Worm (Caenorhabditis elegans) whole organism, L3 larva: ENCODE data around the gene abu-5.

Source experiments
- R02D3.7 ChIP-seq: fragments of 150-350 bp; optimal IDR thresholded peaks from 2 replicates; lab custom pipeline; 2014; ENCODE audit warnings: missing biosample characterization, missing genetic modification characterization
- elt-1 ChIP-seq: fragments of 150-350 bp; optimal IDR thresholded peaks from 2 replicates; lab custom pipeline; 2014; ENCODE audit warnings: missing biosample characterization, missing genetic modification characterization
- elt-3 ChIP-seq, 3 experiments: fragments of 150-350 bp in 1 of 3; sonication (generic microtip) in 2 of 3; optimal IDR thresholded peaks; 2 replicates in 2 of 3; 4 replicates in 1 of 3; lab custom pipeline; 2014 to 2017; ENCODE audit warnings: missing biosample characterization in 3 of 3, missing genetic modification characterization in 3 of 3
- eor-1 ChIP-seq, 2 experiments: fragments of 150-350 bp; optimal IDR thresholded peaks; 2 replicates each; lab custom pipeline; 2014 to 2018; ENCODE audit warnings: missing biosample characterization in 2 of 2, missing genetic modification characterization in 2 of 2
- mdl-1 ChIP-seq: fragments of 150-350 bp; optimal IDR thresholded peaks from 2 replicates; lab custom pipeline; 2014; ENCODE audit warnings: missing biosample characterization, missing genetic modification characterization
- nhr-11 ChIP-seq: fragments of 150-350 bp; optimal IDR thresholded peaks from 2 replicates; lab custom pipeline; 2014; ENCODE audit warnings: missing biosample characterization, missing genetic modification characterization
- sea-2 ChIP-seq: fragments of 150-350 bp; sonication (generic microtip); optimal IDR thresholded peaks from 4 replicates; lab custom pipeline; 2014; ENCODE audit warnings: missing biosample characterization, missing genetic modification reagents, missing genetic modification characterization
- unc-39 ChIP-seq: sonication (generic microtip); optimal IDR thresholded peaks from 4 replicates; lab custom pipeline; 2017; ENCODE audit warnings: missing biosample characterization, missing genetic modification characterization
- unc-62 ChIP-seq: fragments of 150-350 bp; sonication (generic microtip); optimal IDR thresholded peaks from 4 replicates; lab custom pipeline; 2014; ENCODE audit warnings: missing biosample characterization, missing genetic modification reagents, missing genetic modification characterization
- ztf-11 ChIP-seq: fragments of 150-350 bp; optimal IDR thresholded peaks from 2 replicates; lab custom pipeline; 2014; ENCODE audit warnings: missing biosample characterization, missing genetic modification characterization

ce11 chrIV:15573863-15574262, 16.6 kb upstream of the abu-5 start:
- TF ChIP-seq sea-2 (no peak), unc-62 (GFP tag; lab: Kevin White, UChicago) (no peak), eor-1 (tag; optimal IDR thresholded peaks at IDR 0.05; lab: Kevin White, UChicago) (no peak), elt-3 (tag; optimal IDR thresholded peaks at IDR 0.05; lab: Kevin White, UChicago) (no peak), ztf-11 (no peak), R02D3.7 (tag; lab: Kevin White, UChicago) (no peak), unc-39 (tag; lab: Kevin White, UChicago) (no peak), nhr-11 (no peak), elt-1 (tag; lab: Kevin White, UChicago) (no peak), mdl-1 (tag; lab: Kevin White, UChicago) (no peak)
